Comparison of ENCODE assay signal across 4 fruit fly cellular contexts in the genomic region with DNA sequence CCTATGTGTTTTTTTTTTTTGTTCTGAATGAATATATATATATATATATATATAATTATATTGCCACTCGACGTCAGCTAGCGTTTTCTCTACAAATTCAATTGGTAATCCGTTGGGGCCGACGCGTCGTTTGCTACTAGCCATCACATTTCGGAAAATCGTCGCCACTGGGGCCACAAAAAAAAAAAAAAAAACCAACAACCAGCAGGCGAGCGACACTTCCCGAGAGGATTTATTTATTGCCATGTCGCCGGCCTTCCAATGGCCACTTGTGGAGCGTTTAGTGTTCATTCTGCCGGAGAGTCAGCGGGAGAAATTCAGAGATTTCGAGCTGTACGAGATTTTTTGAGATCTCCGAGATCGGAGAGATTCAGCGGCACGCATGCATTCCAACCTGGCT.
TF ChIP-seq lines count a peak whose summit lies in the region.

No protein-coding gene starts in this region.

- no peak for TF ChIP-seq CTCF in whole organism, embryonic (GFP tag; optimal IDR thresholded peaks at IDR 0.05; lab: Kevin White, UChicago)

TF ChIP-seq in whole organism, adult, 20 proteins besides CTCF, POLR2A, EP300 and RAD21:
- TF ChIP-seq CG5204 (GFP tag; optimal IDR thresholded peaks at IDR 0.05; lab: Kevin White, UChicago) = peak; percentile 13
- TF ChIP-seq CG11617 (GFP tag; optimal IDR thresholded peaks at IDR 0.05; lab: Kevin White, UChicago) = no peak
- TF ChIP-seq ovo (GFP tag; optimal IDR thresholded peaks at IDR 0.05; lab: Kevin White, UChicago) = no peak
- TF ChIP-seq Mnt (GFP tag; optimal IDR thresholded peaks at IDR 0.05; lab: Kevin White, UChicago) = peak; percentile 31
- no peak for TF ChIP-seq Crg-1 (GFP tag; optimal IDR thresholded peaks at IDR 0.05; lab: Kevin White, UChicago)
- TF ChIP-seq cnc (optimal IDR thresholded peaks at IDR 0.05; lab: Kevin White, UChicago) = no peak
- TF ChIP-seq Clk (GFP tag; optimal IDR thresholded peaks at IDR 0.05; lab: Kevin White, UChicago) = no peak
- no peak for TF ChIP-seq CG7045 (GFP tag; optimal IDR thresholded peaks at IDR 0.05; lab: Kevin White, UChicago)
- TF ChIP-seq kay (GFP tag; lab: Kevin White, UChicago; ENCODE audit: borderline replicate concordance) = peak; percentile 75
- no peak for TF ChIP-seq bab1 (GFP tag; optimal IDR thresholded peaks at IDR 0.05; lab: Kevin White, UChicago)
- no peak for TF ChIP-seq cic (GFP tag; optimal IDR thresholded peaks at IDR 0.05; lab: Kevin White, UChicago)
- no peak for TF ChIP-seq pad (GFP tag; optimal IDR thresholded peaks at IDR 0.05; lab: Kevin White, UChicago)
TF ChIP-seq in whole organism, adult: peak in this region for 3.

TF ChIP-seq in whole organism, embryonic, 481 proteins besides CTCF, POLR2A, EP300 and RAD21:
- TF ChIP-seq Dip2 (GFP tag; IDR thresholded peaks at IDR 0.05; lab: Robert Waterston, UW) (no peak), oc (tag; optimal IDR thresholded peaks at IDR 0.05; lab: Kevin White, UChicago) (no peak), CG43689 (GFP tag; IDR thresholded peaks at IDR 0.05; lab: Robert Waterston, UW) (no peak), CG10543 (GFP tag; optimal IDR thresholded peaks at IDR 0.05; lab: Kevin White, UChicago) (peak; percentile 29), pho (GFP tag; optimal IDR thresholded peaks at IDR 0.05; lab: Kevin White, UChicago) (no peak), nerfin-1 (tag; optimal IDR thresholded peaks at IDR 0.05; lab: Kevin White, UChicago) (no peak), Antp (GFP tag; optimal IDR thresholded peaks at IDR 0.05; lab: Kevin White, UChicago) (no peak), crc (GFP tag; optimal IDR thresholded peaks at IDR 0.05; lab: Kevin White, UChicago) (no peak), CG6813 (GFP tag; optimal IDR thresholded peaks at IDR 0.05; lab: Kevin White, UChicago) (no peak), sima (GFP tag; optimal IDR thresholded peaks at IDR 0.05; lab: Kevin White, UChicago) (no peak), twi (tag; optimal IDR thresholded peaks at IDR 0.05; lab: Kevin White, UChicago) (no peak), otp (GFP tag; IDR thresholded peaks at IDR 0.05; lab: Robert Waterston, UW) (no peak), Drgx (GFP tag; IDR thresholded peaks at IDR 0.05; lab: Robert Waterston, UW) (peak; percentile 60), Dek (tag; optimal IDR thresholded peaks at IDR 0.05; lab: Kevin White, UChicago) (no peak), Trl (optimal IDR thresholded peaks at IDR 0.05; lab: Kevin White, UChicago) (peak; percentile 6 to 15), Trl (GFP tag; optimal IDR thresholded peaks at IDR 0.05; lab: Kevin White, UChicago) (no peak), caup (GFP tag; optimal IDR thresholded peaks at IDR 0.05; lab: Kevin White, UChicago; ENCODE audit: severe bottlenecking) (no peak), CG1024 (GFP tag; IDR thresholded peaks at IDR 0.05; lab: Robert Waterston, UW) (no peak), NFAT (GFP tag; IDR thresholded peaks at IDR 0.05; lab: Robert Waterston, UW) (no peak), trem (tag; optimal IDR thresholded peaks at IDR 0.05; lab: Kevin White, UChicago) (no peak), sd (tag; optimal IDR thresholded peaks at IDR 0.05; lab: Kevin White, UChicago) (peak; percentile 43), CG10321 (GFP tag; IDR thresholded peaks at IDR 0.05; lab: Robert Waterston, UW) (no peak), CG34224 (GFP tag; IDR thresholded peaks at IDR 0.05; lab: Robert Waterston, UW; ENCODE audit: partially characterized antibody) (no peak), salm (tag; optimal IDR thresholded peaks at IDR 0.05; lab: Kevin White, UChicago) (no peak), CG17359 (tag; optimal IDR thresholded peaks at IDR 0.05; lab: Kevin White, UChicago) (no peak), gsb (GFP tag; IDR thresholded peaks at IDR 0.05; lab: Robert Waterston, UW) (no peak), kah (GFP tag; optimal IDR thresholded peaks at IDR 0.05; lab: Kevin White, UChicago) (peak; percentile 95)

TF ChIP-seq in whole organism, prepupa, 60 proteins besides CTCF, POLR2A, EP300 and RAD21:
- peak; percentile 64 for TF ChIP-seq CG15336 (GFP tag; IDR thresholded peaks at IDR 0.05; lab: Robert Waterston, UW)
- TF ChIP-seq eg (GFP tag; IDR thresholded peaks at IDR 0.05; lab: Robert Waterston, UW) = peak; percentile 56; the same call in 1 of the 3 replicates
- no peak for TF ChIP-seq Eip78C (GFP tag; lab: Kevin White, UChicago)

TF ChIP-seq in whole organism, pupa, 21 proteins besides CTCF, POLR2A, EP300 and RAD21:
- TF ChIP-seq Pif1B (GFP tag; optimal IDR thresholded peaks at IDR 0.05; lab: Kevin White, UChicago) = no peak
- TF ChIP-seq CG32121 (GFP tag; IDR thresholded peaks at IDR 0.05; lab: Robert Waterston, UW) = peak; percentile 64
- TF ChIP-seq CG8301 (tag; optimal IDR thresholded peaks at IDR 0.05; lab: Kevin White, UChicago) = no peak
- no peak for TF ChIP-seq D1 (tag; optimal IDR thresholded peaks at IDR 0.05; lab: Kevin White, UChicago)
- TF ChIP-seq Ets98B (GFP tag; IDR thresholded peaks at IDR 0.05; lab: Robert Waterston, UW) = peak; percentile 86
- no peak for TF ChIP-seq rn (GFP tag; IDR thresholded peaks at IDR 0.05; lab: Robert Waterston, UW)
- TF ChIP-seq CG14655 (GFP tag; optimal IDR thresholded peaks at IDR 0.05; lab: Kevin White, UChicago) = no peak
